Worm (Caenorhabditis elegans) whole organism, L3 larva: ENCODE measurements around the gene rpl-3.

Experiments
- R02D3.7 ChIP-seq: fragments of 150-350 bp; optimal IDR thresholded peaks from 2 replicates; lab custom pipeline; 2014; ENCODE audit warnings: missing biosample characterization, missing genetic modification characterization
- ZK546.5 ChIP-seq: sonication (generic microtip); optimal IDR thresholded peaks from 2 replicates; lab custom pipeline; 2017; ENCODE audit warnings: missing biosample characterization, missing genetic modification characterization
- aly-2 ChIP-seq: fragments of 150-350 bp; optimal IDR thresholded peaks from 2 replicates; lab custom pipeline; 2014; ENCODE audit warnings: missing biosample characterization, missing genetic modification characterization
- ama-1 ChIP-seq: fragments of 150-350 bp; optimal IDR thresholded peaks from 2 replicates; lab custom pipeline; 2018
- ceh-16 ChIP-seq: sonication (generic microtip); optimal IDR thresholded peaks from 2 replicates; lab custom pipeline; 2017; ENCODE audit warnings: missing biosample characterization, missing genetic modification characterization
- ceh-28 ChIP-seq: fragments of 150-350 bp; optimal IDR thresholded peaks from 2 replicates; lab custom pipeline; 2014; ENCODE audit warnings: missing biosample characterization, missing genetic modification reagents, missing genetic modification characterization
- ceh-9 ChIP-seq: sonication (generic microtip); optimal IDR thresholded peaks from 2 replicates; lab custom pipeline; 2018; ENCODE audit warnings: missing biosample characterization, missing genetic modification characterization
- daf-12 ChIP-seq: fragments of 150-350 bp; optimal IDR thresholded peaks from 2 replicates; lab custom pipeline; 2014; ENCODE audit warnings: missing biosample characterization, missing genetic modification reagents, missing genetic modification characterization
- egl-27 ChIP-seq: sonication (generic microtip); optimal IDR thresholded peaks from 4 replicates; lab custom pipeline; 2017; ENCODE audit warnings: missing biosample characterization, missing genetic modification reagents, missing genetic modification characterization
- egl-5 ChIP-seq: fragments of 150-350 bp; optimal IDR thresholded peaks from 2 replicates; lab custom pipeline; 2017; ENCODE audit warnings: missing biosample characterization, missing genetic modification reagents, missing genetic modification characterization, inconsistent platforms
- elt-1 ChIP-seq: fragments of 150-350 bp; optimal IDR thresholded peaks from 2 replicates; lab custom pipeline; 2014; ENCODE audit warnings: missing biosample characterization, missing genetic modification characterization
- elt-2 ChIP-seq: sonication (generic microtip); optimal IDR thresholded peaks from 2 replicates; lab custom pipeline; 2016; ENCODE audit warnings: missing genetic modification reagents, mild to moderate bottlenecking, missing genetic modification characterization, missing compliant biosample characterization
- elt-3 ChIP-seq, 3 experiments: fragments of 150-350 bp in 1 of 3; sonication (generic microtip) in 2 of 3; optimal IDR thresholded peaks; 2 replicates in 2 of 3; 4 replicates in 1 of 3; lab custom pipeline; 2014 to 2017; ENCODE audit warnings: missing biosample characterization in 3 of 3, missing genetic modification characterization in 3 of 3
- eor-1 ChIP-seq, 2 experiments: fragments of 150-350 bp; optimal IDR thresholded peaks; 2 replicates each; lab custom pipeline; 2014 to 2018; ENCODE audit warnings: missing biosample characterization in 2 of 2, missing genetic modification characterization in 2 of 2
- fkh-10 ChIP-seq: sonication (generic microtip); optimal IDR thresholded peaks from 2 replicates; lab custom pipeline; 2017; ENCODE audit warnings: missing biosample characterization, missing genetic modification reagents, missing genetic modification characterization
- fkh-2 ChIP-seq: fragments of 150-350 bp; optimal IDR thresholded peaks from 2 replicates; lab custom pipeline; 2014; ENCODE audit warnings: missing biosample characterization, missing genetic modification reagents, missing genetic modification characterization
- fos-1 ChIP-seq: fragments of 150-350 bp; optimal IDR thresholded peaks from 2 replicates; lab custom pipeline; 2014; ENCODE audit warnings: missing biosample characterization, missing genetic modification characterization
- jun-1 ChIP-seq: fragments of 150-350 bp; optimal IDR thresholded peaks from 2 replicates; lab custom pipeline; 2014; ENCODE audit warnings: missing biosample characterization, missing genetic modification reagents, missing genetic modification characterization
- lin-15B ChIP-seq: fragments of 150-350 bp; optimal IDR thresholded peaks from 2 replicates; lab custom pipeline; 2014; ENCODE audit warnings: missing biosample characterization, missing genetic modification characterization
- lin-39 ChIP-seq: fragments of 150-350 bp; optimal IDR thresholded peaks from 2 replicates; lab custom pipeline; 2018; ENCODE audit warnings: missing biosample characterization, missing genetic modification reagents, missing genetic modification characterization
- lsy-12 ChIP-seq: sonication (generic microtip); optimal IDR thresholded peaks from 2 replicates; lab custom pipeline; 2016; ENCODE audit warnings: mild to moderate bottlenecking, missing genetic modification characterization, missing compliant biosample characterization
- mdl-1 ChIP-seq: fragments of 150-350 bp; optimal IDR thresholded peaks from 2 replicates; lab custom pipeline; 2014; ENCODE audit warnings: missing biosample characterization, missing genetic modification characterization
- mml-1 ChIP-seq: fragments of 150-350 bp; sonication (generic microtip); optimal IDR thresholded peaks from 3 replicates; lab custom pipeline; 2014; ENCODE audit warnings: missing biosample characterization, missing genetic modification characterization
- nfya-1 ChIP-seq: sonication (generic microtip); optimal IDR thresholded peaks from 2 replicates; lab custom pipeline; 2017; ENCODE audit warnings: missing genetic modification characterization, mild to moderate bottlenecking, missing compliant biosample characterization, antibody characterized with exemption, moderate library complexity; ENCODE audit not compliant: insufficient read depth
- nhr-23 ChIP-seq: fragments of 150-350 bp; optimal IDR thresholded peaks from 2 replicates; lab custom pipeline; 2014; ENCODE audit warnings: missing biosample characterization, missing genetic modification reagents, missing genetic modification characterization
- nhr-237 ChIP-seq: fragments of 150-350 bp; optimal IDR thresholded peaks from 2 replicates; lab custom pipeline; 2014; ENCODE audit warnings: missing biosample characterization, missing genetic modification characterization
- nhr-28 ChIP-seq: fragments of 150-350 bp; optimal IDR thresholded peaks from 2 replicates; lab custom pipeline; 2014; ENCODE audit warnings: missing biosample characterization, missing genetic modification characterization
- nhr-76 ChIP-seq: fragments of 150-350 bp; sonication (generic microtip); optimal IDR thresholded peaks from 5 replicates; lab custom pipeline; 2014; ENCODE audit warnings: missing biosample characterization, missing genetic modification characterization
- nhr-77 ChIP-seq: fragments of 150-350 bp; optimal IDR thresholded peaks from 2 replicates; lab custom pipeline; 2014; ENCODE audit warnings: missing biosample characterization, missing genetic modification characterization
- pha-4 ChIP-seq: fragments of 150-350 bp; optimal IDR thresholded peaks from 2 replicates; lab custom pipeline; 2014; ENCODE audit warnings: missing biosample characterization, missing genetic modification reagents, missing genetic modification characterization
- sea-2 ChIP-seq: fragments of 150-350 bp; sonication (generic microtip); optimal IDR thresholded peaks from 4 replicates; lab custom pipeline; 2014; ENCODE audit warnings: missing biosample characterization, missing genetic modification reagents, missing genetic modification characterization
- skn-1 ChIP-seq: fragments of 150-350 bp; optimal IDR thresholded peaks from 2 replicates; lab custom pipeline; 2014; ENCODE audit warnings: missing biosample characterization, missing genetic modification characterization
- tbx-2 ChIP-seq: sonication (generic microtip); optimal IDR thresholded peaks from 2 replicates; lab custom pipeline; 2016; ENCODE audit warnings: mild to moderate bottlenecking, missing genetic modification characterization, missing compliant biosample characterization
- unc-39 ChIP-seq: sonication (generic microtip); optimal IDR thresholded peaks from 4 replicates; lab custom pipeline; 2017; ENCODE audit warnings: missing biosample characterization, missing genetic modification characterization
- unc-62 ChIP-seq: fragments of 150-350 bp; sonication (generic microtip); optimal IDR thresholded peaks from 4 replicates; lab custom pipeline; 2014; ENCODE audit warnings: missing biosample characterization, missing genetic modification reagents, missing genetic modification characterization
- zag-1 ChIP-seq: fragments of 150-350 bp; optimal IDR thresholded peaks from 2 replicates; lab custom pipeline; 2014; ENCODE audit warnings: missing biosample characterization, missing genetic modification characterization
- ztf-11 ChIP-seq: fragments of 150-350 bp; optimal IDR thresholded peaks from 2 replicates; lab custom pipeline; 2014; ENCODE audit warnings: missing biosample characterization, missing genetic modification characterization

The rpl-3 gene

DNA sequence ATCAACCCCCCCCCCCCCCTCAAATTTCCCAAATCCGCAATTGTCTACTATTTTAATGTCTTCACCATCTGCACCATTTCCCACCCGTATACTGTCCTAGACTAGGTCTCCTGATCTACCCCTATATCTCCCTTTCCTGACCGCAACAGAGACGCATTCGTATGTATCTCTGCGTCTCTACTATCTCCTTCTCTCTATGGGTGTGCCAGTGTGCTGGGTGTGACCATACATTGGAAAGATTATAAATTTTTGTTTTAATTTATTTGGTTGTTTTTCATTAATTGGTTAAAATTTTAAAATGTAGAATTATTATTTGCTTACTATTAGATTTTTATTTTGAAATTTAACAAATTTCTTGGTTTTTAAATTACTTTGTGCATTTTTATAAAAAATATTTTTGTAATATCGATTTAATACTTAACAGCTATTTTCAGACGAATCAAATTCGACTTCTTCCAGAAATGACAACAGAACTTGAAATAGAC is 45.6 kb upstream of the rpl-3 start, which contains the start of gene amx-1:
TSS of gene amx-1 (plus strand) at position 435 of the 485 bp plus-strand sequence.
- no peak for TF ChIP-seq lin-39 (tag; lab: Kevin White, UChicago)
- no peak for TF ChIP-seq ceh-28
- TF ChIP-seq mml-1 (tag; lab: Kevin White, UChicago): no peak
- no peak for TF ChIP-seq nhr-76 (tag; lab: Kevin White, UChicago)
- no peak for TF ChIP-seq egl-27 (tag; lab: Kevin White, UChicago)
- TF ChIP-seq egl-5 (tag; lab: Kevin White, UChicago): no peak
- no peak for TF ChIP-seq R02D3.7 (tag; lab: Kevin White, UChicago)
- no peak for TF ChIP-seq nhr-23 (tag; lab: Kevin White, UChicago)
- no peak for TF ChIP-seq skn-1 (tag; lab: Kevin White, UChicago)
- no peak for TF ChIP-seq ceh-9
- TF ChIP-seq unc-62 (GFP tag; lab: Kevin White, UChicago): no peak
- no peak for TF ChIP-seq ceh-16 (tag; lab: Kevin White, UChicago)
- no peak for TF ChIP-seq jun-1
- no peak for TF ChIP-seq unc-39 (tag; lab: Kevin White, UChicago)
- TF ChIP-seq lsy-12 (tag; lab: Kevin White, UChicago): no peak
- TF ChIP-seq nhr-28 (tag; lab: Kevin White, UChicago): no peak

DNA sequence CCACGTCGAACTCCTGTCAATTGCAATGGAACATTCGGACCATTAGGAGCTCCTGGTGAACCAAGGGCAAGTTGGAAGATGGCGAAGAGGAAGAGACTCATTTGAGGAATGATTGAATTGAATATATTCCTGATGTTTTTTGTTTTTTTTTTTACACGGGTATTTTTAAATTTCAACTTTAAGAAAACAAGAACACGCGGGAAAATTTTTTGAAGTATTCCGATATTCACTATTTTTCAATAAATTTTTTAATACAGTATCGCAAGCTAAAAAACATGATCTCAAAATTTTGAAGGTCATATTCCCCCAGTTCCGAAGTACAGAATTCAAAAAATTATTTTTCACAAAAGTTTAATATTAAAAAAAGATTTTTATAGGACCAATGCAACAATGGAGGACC is 38.5 kb upstream of the rpl-3 start, which contains the start of gene cnnm-5:
TSS of gene cnnm-5 (minus strand) at position 101 of the 400 bp plus-strand sequence.
- TF ChIP-seq ceh-16 (tag; lab: Kevin White, UChicago): no peak
- no peak for TF ChIP-seq ceh-9
- TF ChIP-seq elt-2 (tag; lab: Kevin White, UChicago): no peak
- no peak for TF ChIP-seq nhr-76 (tag; lab: Kevin White, UChicago)
- TF ChIP-seq ztf-11 (tag; lab: Kevin White, UChicago): no peak
- no peak for TF ChIP-seq elt-3 (tag; optimal IDR thresholded peaks at IDR 0.05; lab: Kevin White, UChicago)
- no peak for TF ChIP-seq nhr-77 (tag; lab: Kevin White, UChicago)
- no peak for TF ChIP-seq fos-1
- no peak for TF ChIP-seq jun-1
- TF ChIP-seq elt-1 (tag; lab: Kevin White, UChicago): no peak

ce11 chrIII:3831381-3831780 is 36.3 kb upstream of the rpl-3 start, which contains the start of gene C36A4.10:
Gene C36A4.10, minus strand, starts transcription at chrIII:3831481.
- no peak for TF ChIP-seq egl-27 (tag; lab: Kevin White, UChicago)
- no peak for TF ChIP-seq elt-1 (tag; lab: Kevin White, UChicago)
- TF ChIP-seq lin-39 (tag; lab: Kevin White, UChicago): no peak
- no peak for TF ChIP-seq elt-2 (tag; lab: Kevin White, UChicago)
- TF ChIP-seq egl-5 (tag; lab: Kevin White, UChicago): no peak
- TF ChIP-seq ama-1 (lab: Kevin White, UChicago): no peak
- TF ChIP-seq lin-15B (tag; lab: Kevin White, UChicago): no peak
- no peak for TF ChIP-seq zag-1 (tag; lab: Kevin White, UChicago)
- TF ChIP-seq skn-1 (tag; lab: Kevin White, UChicago): no peak
- no peak for TF ChIP-seq nhr-237 (tag; lab: Kevin White, UChicago)
- TF ChIP-seq ztf-11 (tag; lab: Kevin White, UChicago): no peak
- TF ChIP-seq unc-62 (GFP tag; lab: Kevin White, UChicago): no peak
- TF ChIP-seq mdl-1 (tag; lab: Kevin White, UChicago): no peak
- no peak for TF ChIP-seq daf-12 (tag; lab: Kevin White, UChicago)
- no peak for TF ChIP-seq ZK546.5

- TF ChIP-seq mdl-1 (tag; lab: Kevin White, UChicago) (no peak), ama-1 (lab: Kevin White, UChicago) (no peak), pha-4 (tag; lab: Kevin White, UChicago) (no peak), nhr-23 (tag; lab: Kevin White, UChicago) (no peak), elt-3 (tag; optimal IDR thresholded peaks at IDR 0.05; lab: Kevin White, UChicago) (no peak), tbx-2 (tag; lab: Kevin White, UChicago) (no peak), R02D3.7 (tag; lab: Kevin White, UChicago) (no peak), eor-1 (tag; optimal IDR thresholded peaks at IDR 0.05; lab: Kevin White, UChicago) (no peak), mml-1 (tag; lab: Kevin White, UChicago) (no peak)
Measured at ce11 chrIII:3831798-3832197, 35.9 kb upstream of the rpl-3 start.

DNA sequence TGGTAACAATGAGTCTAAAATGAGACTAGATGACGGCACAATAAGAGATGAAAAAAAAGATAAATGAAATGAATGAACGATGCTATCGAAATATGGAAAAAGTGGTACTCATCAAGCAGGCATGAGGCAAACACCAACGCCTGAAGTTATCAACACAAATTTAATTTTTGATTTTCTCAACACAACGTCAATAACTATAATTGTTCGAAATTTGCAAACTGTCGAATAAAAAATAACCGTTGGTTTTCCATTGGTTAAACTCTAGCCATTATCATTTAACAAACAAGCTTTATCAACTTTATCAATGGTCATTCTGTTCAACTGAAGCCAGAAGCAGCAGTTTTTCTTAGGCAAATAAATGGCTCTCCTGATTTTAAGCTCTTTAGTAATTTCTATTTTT is 35.4 kb upstream of the rpl-3 start, which contains the start of gene cyp-25A1:
TSS of gene cyp-25A1 (plus strand) at position 301 of the 400 bp plus-strand sequence.
- no peak for TF ChIP-seq mml-1 (tag; lab: Kevin White, UChicago)
- no peak for TF ChIP-seq egl-5 (tag; lab: Kevin White, UChicago)
- TF ChIP-seq fkh-2 (tag; lab: Kevin White, UChicago): no peak
- no peak for TF ChIP-seq nfya-1 (tag; lab: Kevin White, UChicago)
- no peak for TF ChIP-seq nhr-77 (tag; lab: Kevin White, UChicago)
- no peak for TF ChIP-seq fkh-10 (GFP tag; lab: Kevin White, UChicago)
- TF ChIP-seq ceh-16 (tag; lab: Kevin White, UChicago): no peak
- no peak for TF ChIP-seq lsy-12 (tag; lab: Kevin White, UChicago)
- TF ChIP-seq elt-2 (tag; lab: Kevin White, UChicago): no peak
- no peak for TF ChIP-seq ceh-9
- TF ChIP-seq sea-2 (GFP tag; lab: Kevin White, UChicago): no peak
- TF ChIP-seq aly-2 (tag; lab: Kevin White, UChicago): no peak
- TF ChIP-seq lin-39 (tag; lab: Kevin White, UChicago): no peak
- no peak for TF ChIP-seq fos-1
- TF ChIP-seq ceh-28: no peak
- no peak for TF ChIP-seq ZK546.5
